Fruit fly (Drosophila melanogaster): ENCODE data around the gene Sh.
A peak's percentile ranks its signal among the peaks of the same experiment; 100 is the strongest.

DNA sequence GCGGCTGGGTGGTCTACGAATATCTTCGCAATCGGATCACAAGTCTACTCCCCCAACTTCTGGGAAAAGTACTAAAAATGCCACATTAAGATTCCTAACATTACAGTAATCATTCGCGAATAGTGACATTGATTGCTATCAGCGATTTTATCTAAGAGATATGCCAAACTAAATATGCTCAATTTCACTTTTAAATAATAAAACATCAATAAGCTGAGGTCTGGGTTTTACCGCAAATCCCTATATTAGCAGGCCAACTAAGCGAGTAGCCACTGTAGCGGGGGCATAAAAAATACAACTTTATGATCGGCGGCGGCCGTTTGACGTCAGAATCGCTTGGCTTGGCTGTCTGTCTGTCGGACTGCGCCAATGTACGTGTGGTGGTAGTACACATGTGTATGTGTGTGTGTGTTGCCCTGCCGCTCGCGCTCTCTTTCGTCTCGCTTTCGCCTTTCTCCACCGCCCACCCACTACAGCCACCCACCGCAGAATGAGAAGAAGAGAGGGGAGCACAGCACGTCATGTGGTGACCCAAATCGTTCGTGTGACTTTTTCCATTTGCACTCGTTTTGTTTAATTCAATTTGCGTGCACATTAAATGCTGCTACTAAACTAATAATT, 182.7 kb downstream of the Sh start:
- TF ChIP-seq cic (GFP tag; optimal IDR thresholded peaks at IDR 0.05) (peak; percentile 57), CG14711 (tag; optimal IDR thresholded peaks at IDR 0.05) (peak; percentile 91), CG7101 (tag; optimal IDR thresholded peaks at IDR 0.05) (peak; percentile 98), toe (GFP tag; optimal IDR thresholded peaks at IDR 0.05) (peak; percentile 90), kay (GFP tag; ENCODE audit: borderline replicate concordance) (peak; percentile 85), cnc (optimal IDR thresholded peaks at IDR 0.05) (no peak)
